Worm (Caenorhabditis elegans) whole organism, late embryonic: ENCODE measurements around the gene nhr-60.

Experiments
- ceh-45 ChIP-seq: fragments of 200-800 bp; sonication (Bioruptor generic); IDR thresholded peaks from 2 replicates; pipeline ENCODE4 v1.3.6; 2022; ENCODE audit warnings: missing genetic modification reagents, missing genetic modification characterization, missing compliant biosample characterization
- fkh-10 ChIP-seq: fragments of 150-350 bp; optimal IDR thresholded peaks from 2 replicates; lab custom pipeline; 2014; ENCODE audit warnings: missing biosample characterization, missing genetic modification reagents, missing genetic modification characterization
- pat-9 ChIP-seq: fragments of 200-800 bp; sonication (Bioruptor generic); optimal IDR thresholded peaks from 2 replicates; lab custom pipeline; 2018; ENCODE audit warnings: mild to moderate bottlenecking, missing genetic modification characterization, moderate library complexity, missing compliant biosample characterization
- syd-9 ChIP-seq: sonication (generic microtip); optimal IDR thresholded peaks from 2 replicates; lab custom pipeline; 2016; ENCODE audit warnings: mild to moderate bottlenecking, missing genetic modification characterization, moderate library complexity, missing compliant biosample characterization
- tbx-2 ChIP-seq: sonication (generic microtip); optimal IDR thresholded peaks from 2 replicates; lab custom pipeline; 2016; ENCODE audit warnings: missing genetic modification characterization, missing compliant biosample characterization
- ttx-3 ChIP-seq: sonication (generic microtip); optimal IDR thresholded peaks from 2 replicates; lab custom pipeline; 2016; ENCODE audit warnings: missing genetic modification reagents, missing genetic modification characterization, missing compliant biosample characterization
- unc-55 ChIP-seq: sonication (generic microtip); optimal IDR thresholded peaks from 2 replicates; lab custom pipeline; 2017; ENCODE audit warnings: missing biosample characterization, missing genetic modification reagents, missing genetic modification characterization

DNA sequence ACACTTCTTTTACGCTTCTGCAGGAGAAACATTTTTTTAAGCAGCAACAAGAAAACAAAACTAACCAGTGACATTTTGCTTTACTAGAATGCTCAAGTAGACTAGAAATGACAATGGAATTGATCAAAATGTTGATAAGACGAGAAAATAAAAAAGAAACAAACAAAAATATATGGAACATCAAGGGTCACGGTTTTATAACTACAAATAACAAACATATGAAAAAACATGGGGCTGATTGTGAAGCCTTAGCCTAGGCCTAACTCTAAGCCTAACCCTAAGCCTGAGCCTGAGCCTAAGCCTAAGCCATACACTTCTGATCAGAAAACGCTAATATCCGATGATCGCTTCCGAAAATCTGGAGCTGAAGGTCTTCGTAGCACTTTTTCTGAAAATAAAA, 42.6 kb downstream of the nhr-60 start, which contains the start of gene Y6E2A.10:
- no peak for TF ChIP-seq syd-9
- TF ChIP-seq tbx-2 (tag; lab: Kevin White, UChicago): no peak
- TF ChIP-seq ttx-3 (tag; lab: Kevin White, UChicago): no peak
- TF ChIP-seq ceh-45 (GFP tag; lab: Robert Waterston, UW): no peak
- TF ChIP-seq unc-55 (GFP tag; lab: Kevin White, UChicago): no peak
- TF ChIP-seq pat-9 (tag; lab: Kevin White, UChicago): no peak
- no peak for TF ChIP-seq fkh-10 (GFP tag; lab: Kevin White, UChicago)
